Worm (Caenorhabditis elegans): ENCODE measurements around the gene fat-4.

ce11 chrIV:9773441-9773840 lies 25.8 kb upstream of the fat-4 start:
- TF ChIP-seq unc-55 (GFP tag; optimal IDR thresholded peaks at IDR 0.05) (no peak), nhr-237 (tag; optimal IDR thresholded peaks at IDR 0.05) (no peak), blmp-1 (tag; optimal IDR thresholded peaks at IDR 0.05; ENCODE audit: insufficient read depth) (no peak), unc-39 (tag; optimal IDR thresholded peaks at IDR 0.05) (no peak), nhr-77 (tag; optimal IDR thresholded peaks at IDR 0.05) (no peak)
